Worm (Caenorhabditis elegans) whole organism, midembryonic: ENCODE measurements around the gene C49F5.8.

Experiments
- T22C8.4 ChIP-seq: fragments of 200-800 bp; sonication (Bioruptor generic); IDR thresholded peaks from 2 replicates; pipeline ENCODE4 v1.3.6; 2022; ENCODE audit warnings: missing genetic modification characterization, missing compliant biosample characterization
- cog-1 ChIP-seq: sonication (generic microtip); optimal IDR thresholded peaks from 2 replicates; lab custom pipeline; 2016; ENCODE audit warnings: missing genetic modification characterization, missing compliant biosample characterization
- flt-1 ChIP-seq: fragments of 200-800 bp; sonication (Bioruptor generic); IDR thresholded peaks from 2 replicates; pipeline ENCODE4 v1.3.6; 2022; ENCODE audit warnings: missing genetic modification characterization, missing compliant biosample characterization
- klf-2 ChIP-seq: fragments of 200-800 bp; sonication (Bioruptor generic); conservative IDR thresholded peaks from 2 replicates; pipeline ENCODE4 v1.3.6; 2022; ENCODE audit warnings: missing genetic modification reagents, missing genetic modification characterization, missing compliant biosample characterization
- med-1 ChIP-seq: sonication (generic microtip); optimal IDR thresholded peaks from 2 replicates; lab custom pipeline; 2017; ENCODE audit warnings: missing genetic modification characterization, mild to moderate bottlenecking, missing compliant biosample characterization, antibody characterized with exemption, missing genetic modification reagents; ENCODE audit not compliant: insufficient read depth
- ref-1 ChIP-seq: fragments of 200-800 bp; sonication (Bioruptor generic); conservative IDR thresholded peaks from 2 replicates; pipeline ENCODE4 v1.3.6; 2022; ENCODE audit warnings: missing genetic modification reagents, missing genetic modification characterization, missing compliant biosample characterization
- tab-1 ChIP-seq: fragments of 200-800 bp; sonication (Bioruptor generic); IDR thresholded peaks from 2 replicates; pipeline ENCODE4 v1.3.6; 2022; ENCODE audit warnings: missing genetic modification characterization, missing compliant biosample characterization
- ztf-23 ChIP-seq: fragments of 200-800 bp; sonication (Bioruptor generic); IDR thresholded peaks from 2 replicates; pipeline ENCODE4 v1.3.6; 2022; ENCODE audit warnings: missing genetic modification reagents, missing genetic modification characterization, missing compliant biosample characterization
- ztf-29 ChIP-seq: fragments of 200-800 bp; sonication (Bioruptor generic); IDR thresholded peaks from 2 replicates; pipeline ENCODE4 v1.3.6; 2022; ENCODE audit warnings: missing genetic modification reagents, missing genetic modification characterization, missing compliant biosample characterization

DNA sequence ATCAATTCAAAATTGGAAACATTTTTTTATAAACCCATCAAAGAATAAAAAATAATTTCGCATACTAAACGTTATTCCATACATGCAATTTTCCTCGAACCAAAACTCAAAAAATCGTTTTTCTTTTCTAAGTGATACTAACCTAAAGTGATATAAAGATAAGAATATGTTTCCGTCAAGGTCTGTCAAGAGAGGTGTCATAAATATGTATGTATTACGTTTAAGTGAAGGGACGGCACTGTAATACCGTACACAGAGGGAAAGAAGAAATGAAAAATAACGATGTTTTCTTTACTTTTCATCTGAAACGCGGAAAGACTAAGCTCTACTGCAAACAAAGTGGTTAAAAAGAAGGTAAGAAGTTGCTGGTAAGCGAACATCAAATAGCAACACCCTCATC lies 46.5 kb downstream of the C49F5.8 start:
- TF ChIP-seq flt-1 (GFP tag; lab: Robert Waterston, UW) (no peak), klf-2 (GFP tag; lab: Robert Waterston, UW) (no peak), cog-1 (tag; lab: Kevin White, UChicago) (no peak), med-1 (GFP tag; lab: Kevin White, UChicago) (no peak), tab-1 (GFP tag; lab: Robert Waterston, UW) (no peak), ztf-23 (GFP tag; lab: Robert Waterston, UW) (no peak), ref-1 (no peak), ztf-29 (GFP tag; lab: Robert Waterston, UW) (no peak), T22C8.4 (GFP tag; lab: Robert Waterston, UW) (no peak)
